Worm (Caenorhabditis elegans): ENCODE data around the gene C29E4.12.

Gene C29E4.12

DNA sequence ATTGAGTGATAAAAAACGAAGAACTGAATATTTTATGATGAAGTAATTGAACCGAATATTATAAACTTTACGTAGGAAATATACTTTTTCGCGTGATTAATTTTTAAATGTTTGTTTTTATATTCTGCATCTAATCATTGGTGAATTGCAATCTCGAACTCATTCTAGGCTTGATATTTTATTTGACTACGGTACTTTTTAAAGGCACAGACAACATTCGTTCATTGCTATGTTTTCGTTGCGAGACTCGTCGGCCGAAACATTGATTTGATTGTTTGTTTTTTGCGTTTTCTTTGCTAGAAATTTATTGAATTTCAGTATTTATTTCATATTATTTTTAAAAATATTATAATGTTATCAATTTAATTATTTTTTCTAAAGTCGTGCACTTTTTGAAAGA lies 36.8 kb downstream of the C29E4.12 start, which contains the start of gene C06G4.4:
C06G4.4 (minus strand) TSS at position 36 of the 400 bp plus-strand sequence.
- TF ChIP-seq zfh-2 (GFP tag; conservative IDR thresholded peaks at IDR 0.05): no peak
- TF ChIP-seq mcd-1 (GFP tag; IDR thresholded peaks at IDR 0.05): no peak
- peak; percentile 77 for TF ChIP-seq madf-8 (GFP tag; conservative IDR thresholded peaks at IDR 0.05)
- no peak for TF ChIP-seq sdz-38 (tag; optimal IDR thresholded peaks at IDR 0.05)
- TF ChIP-seq lsl-1 (GFP tag; optimal IDR thresholded peaks at IDR 0.05): peak; percentile 70
- peak; percentile 2 for TF ChIP-seq dpl-1 (GFP tag; optimal IDR thresholded peaks at IDR 0.05)
- TF ChIP-seq xnd-1 (tag; optimal IDR thresholded peaks at IDR 0.05): peak; percentile 29
- no peak for TF ChIP-seq F49E8.2 (tag; optimal IDR thresholded peaks at IDR 0.05; ENCODE audit: insufficient read depth)
- TF ChIP-seq madf-6 (GFP tag; IDR thresholded peaks at IDR 0.05): peak; percentile 81
- TF ChIP-seq K12H6.12 (tag; optimal IDR thresholded peaks at IDR 0.05): no peak
- TF ChIP-seq F33H1.4 (GFP tag; IDR thresholded peaks at IDR 0.05): peak; percentile 45; the same call in 1 of the 2 replicates
- TF ChIP-seq efl-1 (GFP tag; optimal IDR thresholded peaks at IDR 0.05): no peak
- TF ChIP-seq lin-35 (GFP tag; optimal IDR thresholded peaks at IDR 0.05): peak in 1 of 3 experiments; percentile 10
- TF ChIP-seq lin-26 (GFP tag; IDR thresholded peaks at IDR 0.05): no peak

DNA sequence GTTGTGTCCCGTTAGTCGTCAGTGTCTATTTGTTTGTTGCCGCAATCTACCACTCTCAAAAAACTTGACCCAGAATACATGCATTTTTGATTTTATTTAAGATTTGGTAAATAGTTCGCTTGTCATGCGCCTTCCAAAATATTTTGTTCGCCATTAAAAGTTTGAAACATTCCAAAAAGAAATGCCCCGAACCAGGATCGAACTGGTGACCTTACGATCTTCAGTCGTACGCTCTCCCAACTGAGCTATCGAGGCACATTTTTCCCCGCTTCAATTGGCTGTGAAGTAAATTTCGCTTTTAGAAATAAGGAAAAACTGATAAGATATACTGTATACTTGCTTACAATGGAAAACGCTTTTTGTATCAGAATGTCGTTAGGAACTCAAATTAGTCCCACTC lies 37.3 kb downstream of the C29E4.12 start:
- peak; percentile 17 for TF ChIP-seq die-1 (tag; optimal IDR thresholded peaks at IDR 0.05)
- peak; percentile 26 for TF ChIP-seq lin-54 (GFP tag; optimal IDR thresholded peaks at IDR 0.05)
- peak; percentile 47; the same call in 1 of the 2 replicates for TF ChIP-seq ekl-4 (GFP tag; IDR thresholded peaks at IDR 0.05)
- TF ChIP-seq rcor-1 (GFP tag; IDR thresholded peaks at IDR 0.05): 0 out of 2 replicates have a peak, but pooled peaks have one; percentile 20
- TF ChIP-seq let-526 (GFP tag; IDR thresholded peaks at IDR 0.05): no peak
- TF ChIP-seq cebp-1 (GFP tag; IDR thresholded peaks at IDR 0.05): no peak
- peak; percentile 9 for TF ChIP-seq cebp-1 (tag; optimal IDR thresholded peaks at IDR 0.05)
- no peak for TF ChIP-seq ceh-40 (GFP tag; IDR thresholded peaks at IDR 0.05)
- peak; percentile 35 for TF ChIP-seq ztf-18 (tag; optimal IDR thresholded peaks at IDR 0.05)
- peak; percentile 17; the same call in 1 of the 2 replicates for TF ChIP-seq D2030.7 (GFP tag; IDR thresholded peaks at IDR 0.05)
- peak; percentile 60 for TF ChIP-seq rpc-1 (optimal IDR thresholded peaks at IDR 0.05)
- peak; percentile 68 for TF ChIP-seq rpc-1 (tag; optimal IDR thresholded peaks at IDR 0.05)
- no peak for TF ChIP-seq zfh-2 (GFP tag; conservative IDR thresholded peaks at IDR 0.05)
- TF ChIP-seq aptf-3 (GFP tag; IDR thresholded peaks at IDR 0.05): 0 out of 2 replicates have a peak, but pooled peaks have one; percentile 13
- TF ChIP-seq madf-6 (GFP tag; IDR thresholded peaks at IDR 0.05): peak; percentile 61; the same call in 1 of the 2 replicates
- peak; percentile 13 for TF ChIP-seq ztf-26 (tag; optimal IDR thresholded peaks at IDR 0.05)
- TF ChIP-seq nhr-80 (tag; optimal IDR thresholded peaks at IDR 0.05): peak; percentile 10
- peak; percentile 64 for TF ChIP-seq B0261.1 (tag; optimal IDR thresholded peaks at IDR 0.05)
- TF ChIP-seq tbp1 (GFP tag; optimal IDR thresholded peaks at IDR 0.05): peak; percentile 86
- TF ChIP-seq lsl-1 (GFP tag; optimal IDR thresholded peaks at IDR 0.05): peak; percentile 7
- no peak for TF ChIP-seq ceh-58 (GFP tag; IDR thresholded peaks at IDR 0.05)
- peak; percentile 66 for TF ChIP-seq lin-26 (GFP tag; IDR thresholded peaks at IDR 0.05)
- no peak for TF ChIP-seq snpc-1.3 (tag; optimal IDR thresholded peaks at IDR 0.05; ENCODE audit: insufficient read depth)
- TF ChIP-seq K12H6.12 (tag; optimal IDR thresholded peaks at IDR 0.05): no peak

DNA sequence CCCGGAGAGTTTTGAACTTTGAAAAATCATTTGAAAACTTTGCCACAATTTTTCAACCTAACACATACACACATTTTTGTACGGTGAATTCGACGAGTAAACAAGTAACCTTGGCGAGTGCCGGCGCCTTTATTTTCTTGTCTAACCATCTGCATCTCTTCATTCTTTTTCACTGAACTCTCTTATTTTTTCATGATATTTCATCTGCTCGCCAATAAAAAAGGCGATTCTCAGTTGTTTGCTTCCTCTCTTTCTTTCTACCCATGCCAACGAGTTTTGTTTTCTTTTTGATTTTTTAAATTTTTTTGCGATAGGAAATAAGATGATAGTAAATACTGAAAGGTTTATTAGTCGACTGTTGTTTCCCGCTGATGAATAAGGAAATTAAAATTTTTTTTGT lies 37.8 kb downstream of the C29E4.12 start:
- TF ChIP-seq madf-3 (GFP tag; IDR thresholded peaks at IDR 0.05) (no peak), B0261.1 (tag; optimal IDR thresholded peaks at IDR 0.05) (peak; percentile 41), tbx-9 (tag; optimal IDR thresholded peaks at IDR 0.05; ENCODE audit: borderline replicate concordance) (no peak), tlf-1 (GFP tag; optimal IDR thresholded peaks at IDR 0.05) (no peak), F33H1.4 (GFP tag; IDR thresholded peaks at IDR 0.05) (no peak), nfya-2 (GFP tag; IDR thresholded peaks at IDR 0.05) (no peak), F10E7.11 (tag; optimal IDR thresholded peaks at IDR 0.05) (no peak), ekl-4 (GFP tag; IDR thresholded peaks at IDR 0.05) (no peak), Y79H2A.3 (GFP tag; conservative IDR thresholded peaks at IDR 0.05) (no peak), Y56A3A.18 (GFP tag; IDR thresholded peaks at IDR 0.05) (no peak), fkh-3 (tag; optimal IDR thresholded peaks at IDR 0.05) (no peak), hlh-26 (GFP tag; conservative IDR thresholded peaks at IDR 0.05) (no peak), lsl-1 (GFP tag; optimal IDR thresholded peaks at IDR 0.05) (no peak), xnd-1 (tag; optimal IDR thresholded peaks at IDR 0.05) (no peak), F23B12.7 (tag; optimal IDR thresholded peaks at IDR 0.05; ENCODE audit: insufficient read depth) (no peak), ztf-22 (GFP tag; optimal IDR thresholded peaks at IDR 0.05) (no peak), sdz-38 (tag; optimal IDR thresholded peaks at IDR 0.05) (no peak), attf-5 (GFP tag; optimal IDR thresholded peaks at IDR 0.05) (peak; percentile 59), ztf-6 (GFP tag; IDR thresholded peaks at IDR 0.05) (no peak)

Measured in whole organism, young adult.